4 worm cellular contexts compared by ENCODE assay signal in the genomic region with DNA sequence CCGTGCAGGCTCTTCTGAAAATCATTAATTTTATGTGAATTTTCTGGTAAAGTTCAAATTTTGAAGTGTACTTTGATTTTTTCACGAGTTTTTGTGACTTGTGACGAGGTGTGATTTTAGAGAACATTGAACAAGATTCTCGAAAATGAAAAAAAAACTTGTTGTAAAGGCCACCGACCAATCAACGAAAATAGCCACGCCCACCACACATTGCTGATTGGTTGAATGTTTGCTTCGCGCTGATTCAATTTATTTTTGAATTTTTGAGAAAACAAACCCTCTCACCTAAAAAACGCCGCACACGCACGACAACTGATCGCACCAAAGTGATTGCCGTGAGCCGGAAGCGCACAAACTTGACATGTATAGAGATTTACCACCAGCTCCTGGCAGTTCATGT.
TF ChIP-seq lines count a peak whose summit lies in the region.

No protein-coding gene starts in this region.

TF ChIP-seq in whole organism, L3 larva, 47 proteins besides CTCF, POLR2A, EP300 and RAD21:
- TF ChIP-seq hmg-11 (tag; optimal IDR thresholded peaks at IDR 0.05; lab: Kevin White, UChicago) (no peak), nfya-1 (tag; optimal IDR thresholded peaks at IDR 0.05; lab: Kevin White, UChicago; ENCODE audit: insufficient read depth) (peak; percentile 74), pqm-1 (tag; optimal IDR thresholded peaks at IDR 0.05; lab: Kevin White, UChicago) (peak; percentile 0)

TF ChIP-seq in whole organism, L4 larva, 104 proteins besides CTCF, POLR2A, EP300 and RAD21:
- 0 out of 2 replicates have a peak, but pooled peaks have one; percentile 24 for TF ChIP-seq dmd-6 (GFP tag; IDR thresholded peaks at IDR 0.05; lab: Robert Waterston, UW)
- TF ChIP-seq madf-9 (GFP tag; conservative IDR thresholded peaks at IDR 0.05; lab: Robert Waterston, UW) = no peak
- TF ChIP-seq dpl-1 (GFP tag; optimal IDR thresholded peaks at IDR 0.05; lab: Kevin White, UChicago) = no peak
- no peak for TF ChIP-seq daf-12 (tag; optimal IDR thresholded peaks at IDR 0.05; lab: Kevin White, UChicago)
- TF ChIP-seq php-3 (GFP tag; IDR thresholded peaks at IDR 0.05; lab: Robert Waterston, UW) = no peak
TF ChIP-seq in whole organism, L4 larva: peak in this region for 1.

TF ChIP-seq in whole organism, late embryonic, 69 proteins besides CTCF, POLR2A, EP300 and RAD21:
- TF ChIP-seq nfya-1 (tag; optimal IDR thresholded peaks at IDR 0.05; lab: Kevin White, UChicago) = peak; percentile 34
- no peak for TF ChIP-seq sox-4 (tag; optimal IDR thresholded peaks at IDR 0.05; lab: Kevin White, UChicago)
- TF ChIP-seq fkh-10 (GFP tag; optimal IDR thresholded peaks at IDR 0.05; lab: Kevin White, UChicago) = no peak
- no peak for TF ChIP-seq pat-9 (tag; optimal IDR thresholded peaks at IDR 0.05; lab: Kevin White, UChicago)
- TF ChIP-seq nhr-11 (tag; optimal IDR thresholded peaks at IDR 0.05; lab: Kevin White, UChicago) = no peak
- TF ChIP-seq odd-2 (tag; optimal IDR thresholded peaks at IDR 0.05; lab: Kevin White, UChicago) = no peak
- TF ChIP-seq ceh-34 (tag; optimal IDR thresholded peaks at IDR 0.05; lab: Kevin White, UChicago) = no peak

TF ChIP-seq in whole organism, young adult, 124 proteins besides CTCF, POLR2A, EP300 and RAD21:
- TF ChIP-seq hsf-1 (GFP tag; IDR thresholded peaks at IDR 0.05; lab: Robert Waterston, UW) (no peak), nfyb-1 (GFP tag; IDR thresholded peaks at IDR 0.05; lab: Robert Waterston, UW) (peak; percentile 91), rec-8 (tag; optimal IDR thresholded peaks at IDR 0.05; lab: Kevin White, UChicago) (no peak)
